Fruit fly (Drosophila melanogaster) whole organism, larva: ENCODE measurements around the gene CG13071.
A peak's percentile ranks its signal among the peaks of the same experiment; 100 is the strongest.

ENCODE experiments used
- noc ChIP-seq: fragments of 200-800 bp; sonication (Bioruptor generic); optimal IDR thresholded peaks from 3 replicates; lab custom pipeline; 2019; ENCODE audit warnings: missing biosample characterization, mild to moderate bottlenecking, missing genetic modification characterization, moderate library complexity

Gene CG13071

DNA sequence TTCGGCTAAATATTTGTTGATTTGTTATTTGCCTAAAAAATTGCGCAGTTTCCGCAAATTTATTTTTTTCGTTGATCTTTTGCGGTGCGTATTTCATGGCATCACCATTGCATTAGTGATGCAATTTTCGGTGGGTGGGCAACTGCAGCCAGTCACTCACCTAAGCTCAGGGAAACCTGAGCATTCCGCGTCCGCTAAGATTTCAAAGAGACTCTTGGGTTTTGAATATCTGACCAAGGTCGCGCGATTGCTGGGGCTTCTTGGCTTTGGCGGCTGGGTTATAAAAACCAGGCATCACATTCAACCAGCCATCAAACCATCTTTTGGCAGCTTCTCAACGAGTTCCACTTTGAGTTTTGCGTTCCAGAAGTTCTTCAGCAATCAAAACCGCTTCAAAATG is at the start of gene CG13071:
TSS of gene CG13071 (plus strand) at position 301 of the 400 bp plus-strand sequence.
- TF ChIP-seq noc (tag; lab: Kevin White, UChicago): no peak

DNA sequence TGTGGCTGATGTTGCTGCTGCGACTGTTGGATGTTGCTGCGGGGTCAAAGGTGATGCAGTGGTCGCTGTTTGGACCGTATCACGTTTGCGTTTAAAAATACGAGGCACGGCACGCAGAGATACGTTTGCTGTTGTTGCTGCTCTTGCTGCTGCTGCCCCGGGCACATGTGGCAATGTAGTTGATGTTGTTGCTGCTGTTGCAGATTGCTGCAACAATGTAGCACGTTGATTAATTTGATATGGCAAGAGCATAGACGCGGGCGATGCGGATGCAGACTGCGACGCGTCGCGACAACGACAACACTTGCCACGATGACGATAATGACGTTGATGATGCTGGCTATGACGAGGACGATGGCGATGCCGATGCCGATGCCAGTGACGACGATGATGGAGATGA is 49.3 kb upstream of the CG13071 start:
- no peak for TF ChIP-seq noc (tag; lab: Kevin White, UChicago)

DNA sequence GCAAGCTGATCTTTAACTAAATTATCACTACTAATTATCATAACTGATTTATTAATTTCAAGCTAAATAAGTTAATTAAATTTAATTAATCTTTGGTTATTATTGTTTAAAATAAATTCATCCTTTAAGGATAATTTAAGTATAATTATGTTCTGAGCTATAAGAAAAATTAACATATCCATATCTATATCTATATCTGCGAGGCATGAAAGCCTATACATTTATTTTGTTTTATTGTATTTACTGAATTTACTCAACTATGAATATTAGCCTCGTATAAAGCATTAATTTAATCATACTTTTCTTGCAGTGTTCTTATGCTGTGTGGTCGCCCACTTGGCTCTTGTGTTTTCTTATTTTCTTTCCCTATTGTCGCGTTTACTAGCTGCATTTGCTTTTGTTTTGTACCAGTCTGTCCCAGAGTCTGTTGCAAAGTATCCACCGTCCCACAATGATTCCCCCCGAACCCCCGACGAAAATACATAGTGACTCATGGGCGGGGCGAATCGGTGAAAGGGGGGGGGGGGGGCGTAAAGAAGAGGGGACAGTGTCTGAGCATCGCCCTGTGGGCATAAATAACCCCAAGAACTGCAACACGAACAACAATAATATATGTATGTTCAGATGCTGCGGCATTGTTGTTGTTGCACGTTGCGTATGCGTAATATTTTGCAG is 47.9 kb upstream of the CG13071 start:
- no peak for TF ChIP-seq noc (tag; lab: Kevin White, UChicago)

DNA sequence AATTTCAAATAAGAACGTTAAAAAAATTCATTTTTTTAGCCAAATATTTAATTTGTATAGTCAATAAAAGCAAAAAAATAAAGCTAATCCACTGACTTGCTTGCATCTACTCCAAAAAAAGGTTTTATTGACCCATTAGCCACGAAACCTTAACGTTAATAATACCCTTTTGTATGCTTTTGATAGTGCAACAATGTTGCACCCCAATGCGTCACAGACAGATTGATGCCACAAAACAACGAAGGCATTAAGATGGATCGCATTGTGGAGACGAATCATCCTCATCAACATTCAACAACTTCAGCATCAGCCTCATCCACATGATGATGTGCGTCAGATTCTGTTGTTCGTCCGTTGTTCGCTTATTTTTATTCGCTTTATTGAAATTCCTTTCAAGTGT is 47.1 kb upstream of the CG13071 start:
- no peak for TF ChIP-seq noc (tag; lab: Kevin White, UChicago)

DNA sequence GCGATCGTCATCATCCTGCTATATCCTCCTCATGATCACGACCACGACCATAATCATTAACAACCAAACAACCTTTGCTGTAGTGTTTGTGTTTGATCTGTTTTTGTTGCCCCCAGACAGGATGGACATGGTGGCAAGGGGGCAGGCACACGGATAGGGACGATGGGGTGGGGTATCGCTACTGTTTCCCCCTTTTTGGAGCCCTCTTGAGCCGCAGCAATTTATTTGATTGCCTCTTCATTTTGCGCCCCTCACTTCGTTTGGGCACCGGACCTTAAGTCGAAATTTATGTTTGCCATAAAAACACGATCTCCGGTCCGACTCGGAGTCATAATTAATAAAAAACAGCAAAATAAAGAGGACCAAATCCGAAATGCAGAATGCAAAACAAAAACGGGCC is 46.7 kb upstream of the CG13071 start:
- no peak for TF ChIP-seq noc (tag; lab: Kevin White, UChicago)

DNA sequence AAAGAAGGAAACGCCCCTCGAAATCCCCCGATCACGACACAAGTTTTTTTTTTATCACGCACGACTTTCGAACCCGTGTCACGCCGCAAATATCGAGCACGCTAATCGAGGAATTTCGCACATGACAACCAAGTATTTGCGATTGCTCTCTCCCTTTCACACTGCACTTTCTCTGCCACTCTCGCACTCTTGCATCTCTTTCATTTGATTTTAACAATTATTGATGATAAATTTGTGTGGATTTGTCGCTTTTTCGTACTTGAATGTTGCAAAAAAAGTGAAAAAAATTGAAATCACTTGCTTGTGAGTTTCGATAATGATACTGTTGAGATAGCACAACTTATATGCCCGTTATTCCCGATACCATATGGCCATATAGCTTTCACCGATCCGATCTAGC is 45.3 kb upstream of the CG13071 start, which contains the start of gene CG13073:
TSS of gene CG13073 (minus strand) at position 101 of the 400 bp plus-strand sequence.
- TF ChIP-seq noc (tag; lab: Kevin White, UChicago): no peak

DNA sequence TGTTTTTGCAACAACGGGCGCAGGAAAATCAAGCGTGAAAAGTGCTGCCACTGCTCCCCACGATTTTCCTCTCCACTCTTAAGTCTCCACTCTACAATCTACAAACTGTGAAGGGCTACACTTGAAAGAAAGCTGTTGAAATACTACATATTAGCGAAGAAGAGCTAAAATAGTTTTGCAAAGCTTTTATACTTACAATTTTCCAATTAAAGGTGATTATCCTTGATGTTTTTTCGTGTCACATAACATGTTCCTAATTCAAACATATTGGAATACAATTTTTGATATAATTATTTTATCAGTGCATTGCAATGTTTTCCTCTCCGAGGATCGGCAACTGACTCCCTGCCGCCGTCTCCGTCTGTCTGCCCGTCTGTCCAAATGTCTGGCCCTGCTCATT is 44.6 kb upstream of the CG13071 start:
- no peak for TF ChIP-seq noc (tag; lab: Kevin White, UChicago)

DNA sequence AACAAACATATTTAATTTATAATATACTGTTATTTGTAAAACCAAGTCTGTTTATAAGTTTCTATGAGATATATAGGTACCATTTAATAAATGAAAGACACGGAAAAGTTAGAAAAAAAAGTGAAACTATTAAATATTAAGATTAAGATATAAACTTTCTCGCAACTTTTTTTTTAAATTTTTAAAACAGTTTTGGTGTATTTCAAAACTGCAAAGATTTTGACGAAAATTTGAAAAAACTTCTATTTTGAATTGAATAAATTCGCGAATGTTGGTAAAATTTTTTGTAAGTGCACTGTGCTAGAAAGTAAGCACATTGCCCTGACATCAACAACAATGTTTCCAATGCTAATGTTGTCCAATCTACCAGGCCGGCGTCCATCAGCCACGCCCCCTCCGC is 41.3 kb upstream of the CG13071 start:
- TF ChIP-seq noc (tag; lab: Kevin White, UChicago): no peak

DNA sequence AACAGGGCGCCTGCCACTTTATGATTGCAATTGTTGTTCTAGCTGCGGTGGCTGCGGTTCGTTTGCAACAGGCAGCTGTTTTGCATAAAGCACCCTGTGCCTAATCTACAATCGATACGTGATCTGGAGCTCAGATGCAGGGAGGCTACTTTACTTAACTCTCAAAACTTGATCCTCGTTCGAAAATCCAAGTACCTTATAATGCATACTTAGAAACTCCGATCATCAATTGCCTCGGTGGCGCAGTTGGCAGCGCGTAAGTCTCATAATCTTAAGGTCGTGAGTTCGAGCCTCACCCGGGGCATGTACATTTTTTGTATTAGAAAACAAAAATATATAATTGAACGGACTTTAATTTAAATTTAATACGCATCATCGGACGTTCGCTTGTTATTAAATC is 40.7 kb upstream of the CG13071 start:
- TF ChIP-seq noc (tag; lab: Kevin White, UChicago): no peak

DNA sequence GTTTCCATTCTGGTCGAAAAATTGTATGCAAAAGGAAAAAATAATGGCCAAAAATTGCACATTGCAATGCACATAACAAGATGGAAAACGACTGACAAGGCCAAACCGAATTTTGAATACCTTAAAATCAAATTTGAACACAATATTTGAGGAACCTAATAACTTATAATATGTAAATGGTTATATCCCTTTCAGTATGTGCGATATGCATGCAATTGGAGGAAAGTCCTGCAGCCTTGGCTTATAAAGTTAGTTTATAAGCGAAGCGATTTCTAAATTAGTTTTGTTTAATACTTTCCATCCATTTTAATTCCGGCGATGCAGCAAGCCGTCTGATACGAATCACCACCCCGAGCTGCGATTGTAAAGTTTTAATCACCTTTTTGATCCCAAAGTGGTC is 37.4 kb upstream of the CG13071 start:
- TF ChIP-seq noc (tag; lab: Kevin White, UChicago): no peak

DNA sequence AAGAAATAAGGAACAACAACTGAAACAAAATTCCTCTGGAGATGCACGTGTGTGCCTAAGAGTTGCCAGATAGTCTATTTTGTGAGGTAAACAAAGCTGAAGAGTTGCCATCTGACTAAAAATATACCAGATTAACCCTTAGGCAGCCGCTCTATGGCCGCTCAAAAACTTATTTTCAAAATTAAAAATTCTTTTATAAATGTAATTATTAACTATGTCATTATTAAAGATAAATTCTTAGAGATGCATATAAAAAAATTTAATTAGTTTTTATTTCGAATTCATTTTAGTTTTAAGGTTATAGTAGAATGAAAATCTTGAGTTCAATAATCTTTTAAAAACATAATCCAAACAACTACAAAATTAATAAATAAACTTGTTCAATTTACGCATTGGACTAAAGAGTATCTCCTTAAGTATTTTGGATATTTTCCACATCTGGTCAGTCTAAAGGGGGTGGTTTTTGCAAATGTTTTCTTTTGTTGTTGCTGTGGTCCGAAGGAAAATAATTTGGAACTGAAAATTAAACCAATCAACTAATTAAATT is 33.8 kb upstream of the CG13071 start, which contains the start of gene Tmx3:
TSS of gene Tmx3 (plus strand) at position 442 of the 547 bp plus-strand sequence.
- TF ChIP-seq noc (tag; lab: Kevin White, UChicago): no peak

DNA sequence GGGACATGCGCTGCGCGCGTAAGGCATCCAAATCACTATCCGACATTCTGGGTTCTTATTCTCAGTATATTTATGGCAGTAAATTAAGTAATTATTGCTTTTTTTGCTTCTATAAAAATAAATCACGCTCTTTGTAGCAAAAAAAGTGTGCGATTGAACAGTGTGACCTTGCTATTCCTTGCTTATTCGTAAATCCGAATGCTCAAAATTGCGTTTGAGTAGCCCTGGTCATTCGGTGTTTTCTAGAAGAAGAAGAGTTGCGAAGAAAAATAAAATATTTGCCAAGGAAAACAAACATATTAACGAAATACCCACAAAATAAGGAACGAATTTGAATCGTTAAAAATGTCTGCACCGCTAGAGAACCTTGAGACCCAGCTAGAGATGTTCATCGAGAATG is 30.7 kb upstream of the CG13071 start, which contains the start of the genes PDCD-5 and MED10:
TSS of gene PDCD-5 (minus strand) at position 182 of the 400 bp plus-strand sequence.
TSS of gene MED10 (plus strand) at position 228 of the 400 bp plus-strand sequence.
- no peak for TF ChIP-seq noc (tag; lab: Kevin White, UChicago)

DNA sequence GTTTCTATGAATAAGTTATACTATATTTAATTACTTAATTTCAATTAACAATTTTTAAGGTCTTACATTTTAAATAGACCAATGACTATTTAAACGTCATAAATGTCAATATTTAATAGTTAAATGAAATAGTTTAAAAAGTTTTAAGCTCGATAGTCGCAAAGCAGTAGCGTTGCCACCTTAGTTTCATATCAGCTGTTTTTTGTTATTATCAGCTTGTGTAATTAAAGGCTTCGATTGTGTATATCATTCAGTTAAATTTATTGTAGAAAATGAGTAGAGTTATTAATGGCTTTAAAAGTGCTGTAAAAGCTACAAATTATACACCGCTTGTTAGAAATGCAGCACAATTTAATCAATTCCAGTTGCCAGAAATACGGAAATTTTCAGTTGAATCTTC is 29.6 kb upstream of the CG13071 start, which contains the start of gene Hsc20:
TSS of gene Hsc20 (plus strand) at position 204 of the 400 bp plus-strand sequence.
- no peak for TF ChIP-seq noc (tag; lab: Kevin White, UChicago)

DNA sequence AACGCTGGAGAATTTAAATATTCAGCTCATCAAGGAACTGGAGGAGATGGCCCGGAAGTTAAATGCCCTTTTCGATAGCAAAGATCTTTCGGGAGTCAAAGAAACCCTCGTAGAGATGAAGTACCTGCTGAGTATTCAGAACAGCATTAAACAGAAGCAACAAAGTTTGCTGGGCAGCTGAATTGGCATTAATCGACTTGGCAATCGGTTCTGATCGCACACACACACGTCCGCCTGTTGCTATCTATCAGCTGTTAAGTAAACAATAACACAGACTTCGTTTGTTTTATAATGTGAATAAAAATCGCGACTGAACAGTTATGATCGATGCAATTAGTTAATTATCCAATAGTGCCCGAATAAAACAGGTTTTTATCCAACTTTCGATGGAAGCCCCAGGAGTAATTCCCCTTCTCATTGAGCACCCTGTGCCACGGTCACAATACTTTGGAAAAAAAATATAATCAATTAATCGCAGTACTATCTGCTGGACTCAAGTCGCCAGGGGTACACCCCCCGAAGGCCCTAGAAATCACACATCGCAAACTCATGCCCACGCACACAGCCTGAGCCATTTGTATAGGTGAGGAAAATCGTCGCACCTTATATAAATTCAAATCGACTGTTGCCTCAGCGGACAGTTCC is 28.6 kb upstream of the CG13071 start:
- peak; percentile 10 for TF ChIP-seq noc (tag; lab: Kevin White, UChicago)

DNA sequence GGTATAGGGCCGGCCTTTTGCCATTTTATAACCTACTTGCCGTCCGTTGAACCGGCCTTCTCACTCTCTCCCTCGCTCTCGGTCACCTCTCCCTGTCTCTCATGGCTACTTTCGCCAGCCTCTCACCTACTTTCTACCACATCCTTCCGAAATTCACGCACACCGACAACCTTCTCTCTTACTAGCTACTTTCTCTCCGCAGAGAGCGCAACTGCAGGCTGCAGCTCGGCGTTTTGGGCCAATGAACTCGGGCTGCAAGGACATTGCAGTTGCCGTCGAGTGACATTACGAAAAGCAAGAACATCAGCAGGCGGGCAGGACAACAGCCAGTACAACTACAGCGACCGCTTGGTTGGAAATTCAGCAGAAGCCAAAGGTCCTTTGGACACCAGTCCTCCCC is 21.2 kb upstream of the CG13071 start:
- TF ChIP-seq noc (tag; lab: Kevin White, UChicago): no peak

DNA sequence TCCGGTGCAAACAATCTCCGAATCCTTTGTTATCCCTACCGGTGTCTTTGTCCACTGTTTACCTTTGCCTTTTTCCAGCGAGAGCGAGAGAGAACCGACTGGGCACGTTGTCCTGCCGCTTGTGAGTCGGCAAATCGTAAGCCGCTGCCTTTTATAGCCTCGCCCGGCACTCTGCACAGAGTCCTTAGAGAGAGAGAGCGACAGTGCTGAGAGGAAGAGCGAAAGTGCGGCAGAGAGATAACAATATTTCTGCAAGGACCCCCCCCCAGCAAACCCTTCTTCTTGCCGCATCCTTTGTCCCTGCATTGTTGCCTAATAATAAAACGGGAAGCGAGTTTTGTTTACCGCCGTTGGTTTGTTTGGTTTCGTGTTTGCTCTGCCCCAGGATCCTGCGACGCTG is 10.3 kb upstream of the CG13071 start, which contains the start of gene CG13055:
TSS of gene CG13055 (minus strand) at position 101 of the 400 bp plus-strand sequence.
- TF ChIP-seq noc (tag; lab: Kevin White, UChicago): no peak
